Worm (Caenorhabditis elegans): Measurements from ENCODE around the gene ymel-1.

DNA sequence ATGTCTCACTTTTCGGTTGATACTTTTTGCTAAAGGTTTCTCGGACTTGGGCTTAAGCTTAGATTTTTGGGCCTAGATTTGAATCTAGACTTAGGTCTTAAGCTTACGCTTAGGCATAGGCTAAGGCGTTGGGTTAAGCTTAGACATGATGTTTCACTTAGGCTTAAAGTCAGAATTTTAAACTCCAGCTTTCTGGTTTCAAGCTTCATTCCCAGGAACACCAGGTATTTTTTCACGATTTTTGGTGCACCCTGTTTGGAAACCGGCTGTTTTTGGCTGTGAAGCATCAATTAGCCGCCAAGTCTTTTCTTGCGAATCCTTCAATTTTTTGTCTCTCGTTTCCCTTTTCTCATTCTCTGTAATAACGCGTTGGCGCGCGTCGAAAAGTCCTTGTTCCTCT, 42.1 kb upstream of the ymel-1 start:
- TF ChIP-seq pha-4 (tag; optimal IDR thresholded peaks at IDR 0.05): no peak
- no peak for TF ChIP-seq ama-1 (optimal IDR thresholded peaks at IDR 0.05)
- no peak for TF ChIP-seq pqm-1 (tag; optimal IDR thresholded peaks at IDR 0.05)
- no peak for TF ChIP-seq nhr-11 (tag; optimal IDR thresholded peaks at IDR 0.05)
- TF ChIP-seq zag-1 (tag; optimal IDR thresholded peaks at IDR 0.05): no peak
- no peak for TF ChIP-seq nhr-67 (tag; optimal IDR thresholded peaks at IDR 0.05)
- no peak for TF ChIP-seq daf-12 (tag; optimal IDR thresholded peaks at IDR 0.05)
- TF ChIP-seq nhr-12 (tag; optimal IDR thresholded peaks at IDR 0.05): no peak
- no peak for TF ChIP-seq nhr-237 (tag; optimal IDR thresholded peaks at IDR 0.05)
- no peak for TF ChIP-seq lin-15B (tag; optimal IDR thresholded peaks at IDR 0.05)
- TF ChIP-seq egl-27 (tag; optimal IDR thresholded peaks at IDR 0.05): no peak
- no peak for TF ChIP-seq ZK546.5 (tag; optimal IDR thresholded peaks at IDR 0.05)
- TF ChIP-seq jun-1 (tag; optimal IDR thresholded peaks at IDR 0.05): no peak
- no peak for TF ChIP-seq snpc-4 (tag; optimal IDR thresholded peaks at IDR 0.05)

All from whole organism, L3 larva.